Worm (Caenorhabditis elegans): ENCODE data around the gene sms-5.
A peak's percentile ranks its signal among the peaks of the same experiment; 100 is the strongest.

DNA sequence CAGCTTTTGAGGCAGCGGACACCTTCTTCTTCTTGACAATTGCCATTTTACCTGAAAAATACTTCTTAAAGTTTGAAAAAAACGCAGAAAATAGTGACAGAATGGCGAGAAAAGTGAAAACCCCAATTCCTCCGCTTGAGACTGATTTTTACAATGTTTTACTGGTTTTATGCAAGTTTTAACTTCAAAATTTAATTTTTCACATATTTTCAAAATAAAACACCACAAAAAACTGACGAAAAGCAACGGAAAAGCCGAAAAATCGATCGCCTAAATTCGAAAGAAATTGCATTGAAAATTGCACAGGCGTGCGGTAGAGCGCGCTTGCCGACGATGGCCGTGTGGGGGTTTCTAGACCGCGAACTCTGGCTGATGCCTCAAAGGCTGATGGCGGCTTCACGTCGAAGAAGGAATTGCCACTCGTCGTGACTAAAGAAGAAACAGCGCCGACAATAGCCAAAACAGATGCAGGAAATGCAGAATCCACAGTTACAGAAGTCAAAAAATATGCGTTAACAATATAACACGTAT lies 19.3 kb upstream of the sms-5 start, which contains the start of gene nsun-1:
- TF ChIP-seq nhr-237 (tag; optimal IDR thresholded peaks at IDR 0.05) (no peak), daf-16 (GFP tag; optimal IDR thresholded peaks at IDR 0.05) (no peak), daf-16 (tag; optimal IDR thresholded peaks at IDR 0.05) (no peak), snpc-4 (tag; optimal IDR thresholded peaks at IDR 0.05) (no peak), daf-8 (GFP tag; IDR thresholded peaks at IDR 0.05) (no peak), lin-38 (GFP tag; IDR thresholded peaks at IDR 0.05) (peak; percentile 94), aly-2 (tag; optimal IDR thresholded peaks at IDR 0.05) (no peak), pqm-1 (tag; optimal IDR thresholded peaks at IDR 0.05) (no peak), dve-1 (tag; optimal IDR thresholded peaks at IDR 0.05; ENCODE audit: insufficient read depth) (no peak), pha-4 (GFP tag; IDR thresholded peaks at IDR 0.05) (no peak), pha-4 (tag; optimal IDR thresholded peaks at IDR 0.05) (no peak), lin-13 (GFP tag; optimal IDR thresholded peaks at IDR 0.05) (peak; percentile 55), ceh-82 (tag; optimal IDR thresholded peaks at IDR 0.05) (no peak)
